Fruit fly (Drosophila melanogaster) whole organism, adult: ENCODE results near the gene CG8043.

Experiments used
- bab1 ChIP-seq: fragments of 200-800 bp; sonication (Bioruptor generic); optimal IDR thresholded peaks from 3 replicates; lab custom pipeline; 2019; ENCODE audit warnings: missing biosample characterization, mild to moderate bottlenecking, missing genetic modification characterization, moderate library complexity
- cic ChIP-seq: fragments of 200-800 bp; sonication (Bioruptor generic); optimal IDR thresholded peaks from 2 replicates; lab custom pipeline; 2017; ENCODE audit warnings: missing biosample characterization, mild to moderate bottlenecking, missing genetic modification characterization, moderate library complexity
- tj ChIP-seq: fragments of 200-800 bp; sonication (Bioruptor generic); optimal IDR thresholded peaks from 3 replicates; lab custom pipeline; 2017; ENCODE audit warnings: missing biosample characterization, mild to moderate bottlenecking, missing genetic modification characterization, moderate library complexity

DNA sequence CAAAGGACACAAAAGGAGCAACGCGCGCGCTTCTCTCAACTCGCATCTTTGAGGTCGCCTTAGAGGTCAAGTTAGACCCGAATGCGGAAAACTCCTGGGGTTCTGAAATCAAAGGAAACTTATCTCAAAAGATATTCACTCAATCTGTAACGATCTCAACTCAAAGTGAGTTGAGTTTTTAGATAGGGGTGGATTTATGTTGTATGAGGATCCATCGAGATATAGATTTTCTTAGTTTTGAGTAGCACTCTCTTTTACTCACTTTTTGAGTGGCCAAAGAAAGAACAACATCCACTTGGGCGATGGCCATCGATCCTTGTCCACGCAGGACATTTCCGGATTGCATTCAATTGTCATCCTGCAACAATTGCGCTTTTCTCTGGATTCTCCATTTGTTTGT is 3.9 kb downstream of the CG8043 start:
- TF ChIP-seq cic (GFP tag; lab: Kevin White, UChicago) (no peak), bab1 (GFP tag; lab: Kevin White, UChicago) (no peak), tj (GFP tag; lab: Kevin White, UChicago) (no peak)
